Fruit fly (Drosophila melanogaster) whole organism, embryonic: ENCODE results near the gene Nf-YA.

Experiments
- Bteb2 ChIP-seq: fragments of 200-800 bp; sonication (Bioruptor generic); optimal IDR thresholded peaks from 2 replicates; lab custom pipeline; 2016; ENCODE audit warnings: missing biosample characterization, missing genetic modification characterization
- CG11723 ChIP-seq: fragments of 200-800 bp; sonication (Bioruptor generic); optimal IDR thresholded peaks from 2 replicates; lab custom pipeline; 2017; ENCODE audit warnings: missing biosample characterization, mild to moderate bottlenecking, missing genetic modification characterization
- CG12071 ChIP-seq: fragments of 200-800 bp; sonication (Bioruptor generic); optimal IDR thresholded peaks from 3 replicates; lab custom pipeline; 2018; ENCODE audit warnings: missing biosample characterization, mild to moderate bottlenecking, missing genetic modification characterization
- CG12236 ChIP-seq: fragments of 200-800 bp; sonication (Bioruptor generic); optimal IDR thresholded peaks from 2 replicates; lab custom pipeline; 2016; ENCODE audit warnings: missing biosample characterization, missing genetic modification characterization
- CG12769 ChIP-seq: fragments of 200-800 bp; sonication (Bioruptor generic); optimal IDR thresholded peaks from 2 replicates; lab custom pipeline; 2019; ENCODE audit warnings: missing biosample characterization, mild to moderate bottlenecking, missing genetic modification characterization, moderate library complexity
- CG12942 ChIP-seq: fragments of 200-800 bp; sonication (Bioruptor generic); optimal IDR thresholded peaks from 3 replicates; lab custom pipeline; 2016; ENCODE audit warnings: missing biosample characterization, missing genetic modification characterization
- CG13123 ChIP-seq: fragments of 200-800 bp; sonication (Bioruptor generic); optimal IDR thresholded peaks from 2 replicates; lab custom pipeline; 2016; ENCODE audit warnings: missing biosample characterization, missing genetic modification characterization
- CG13424 ChIP-seq: fragments of 200-800 bp; sonication (Bioruptor generic); optimal IDR thresholded peaks from 2 replicates; lab custom pipeline; 2019; ENCODE audit warnings: missing biosample characterization, mild to moderate bottlenecking, missing genetic modification characterization, moderate library complexity
- CG1529 ChIP-seq: fragments of 200-800 bp; sonication (Bioruptor generic); optimal IDR thresholded peaks from 3 replicates; lab custom pipeline; 2018; ENCODE audit warnings: missing biosample characterization, missing genetic modification characterization
- CG17912 ChIP-seq: fragments of 200-800 bp; sonication (Bioruptor generic); optimal IDR thresholded peaks from 2 replicates; lab custom pipeline; 2018; ENCODE audit warnings: missing biosample characterization, mild to moderate bottlenecking, missing genetic modification characterization
- CG18262 ChIP-seq: fragments of 200-800 bp; optimal IDR thresholded peaks from 3 replicates; lab custom pipeline; 2019; ENCODE audit warnings: missing biosample characterization, mild to moderate bottlenecking, missing genetic modification characterization, moderate library complexity
- CG18599 ChIP-seq: fragments of 200-800 bp; sonication (Bioruptor generic); optimal IDR thresholded peaks from 3 replicates; lab custom pipeline; 2017; ENCODE audit warnings: missing biosample characterization, missing genetic modification characterization, mild to moderate bottlenecking, moderate library complexity, missing genetic modification reagents
- CG42726 ChIP-seq: fragments of 200-800 bp; sonication (Bioruptor generic); IDR thresholded peaks from 2 replicates; pipeline ENCODE4 v1.3.6; 2022; ENCODE audit warnings: missing biosample characterization, missing genetic modification characterization; ENCODE audit not compliant: partially characterized antibody
- CG7357 ChIP-seq: fragments of 200-800 bp; sonication (Bioruptor generic); IDR thresholded peaks from 3 replicates; pipeline ENCODE4 v1.3.6; 2022; ENCODE audit warnings: missing biosample characterization, missing genetic modification characterization
- CG8924 ChIP-seq: fragments of 200-800 bp; optimal IDR thresholded peaks from 3 replicates; lab custom pipeline; 2019; ENCODE audit warnings: missing biosample characterization, mild to moderate bottlenecking, missing genetic modification characterization, moderate library complexity
- Dfd ChIP-seq, 2 experiments: fragments of >200 bp; optimal IDR thresholded peaks; 2 replicates each; lab custom pipeline; 2017; ENCODE audit warnings: missing biosample characterization in 2 of 2, missing genetic modification characterization in 2 of 2
- HmgZ ChIP-seq: fragments of 200-800 bp; sonication (Bioruptor generic); optimal IDR thresholded peaks from 2 replicates; lab custom pipeline; 2018; ENCODE audit warnings: missing biosample characterization, mild to moderate bottlenecking, missing genetic modification characterization
- Hr51 ChIP-seq, 2 experiments: fragments of 200-800 bp; sonication (Bioruptor generic); optimal IDR thresholded peaks; 2 replicates in 1 of 2; 3 replicates in 1 of 2; lab custom pipeline; 2016 to 2018; ENCODE audit warnings: missing biosample characterization in 2 of 2, missing genetic modification characterization in 2 of 2, mild to moderate bottlenecking in 1 of 2, moderate library complexity in 1 of 2
- Nf-YB ChIP-seq: fragments of 200-800 bp; sonication (Bioruptor generic); optimal IDR thresholded peaks from 3 replicates; lab custom pipeline; 2019; ENCODE audit warnings: missing biosample characterization, mild to moderate bottlenecking, missing genetic modification characterization, moderate library complexity
- Pdp1 ChIP-seq, 2 experiments: fragments of 200-800 bp; sonication (Bioruptor generic); optimal IDR thresholded peaks; 3 replicates each; lab custom pipeline; 2016; ENCODE audit warnings: missing biosample characterization in 2 of 2, missing genetic modification characterization in 2 of 2, mild to moderate bottlenecking in 1 of 2, moderate library complexity in 1 of 2
- Poxn ChIP-seq: fragments of 200-800 bp; sonication (Bioruptor generic); IDR thresholded peaks from 2 replicates; pipeline ENCODE4 v1.3.6; 2022; ENCODE audit warnings: missing biosample characterization, missing genetic modification characterization
- Ptx1 ChIP-seq: fragments of 200-800 bp; sonication (Bioruptor generic); IDR thresholded peaks from 2 replicates; pipeline ENCODE4 v1.3.6; 2022; ENCODE audit warnings: missing biosample characterization, missing genetic modification characterization
- Scr ChIP-seq: fragments of 200-800 bp; sonication (Bioruptor generic); IDR thresholded peaks from 2 replicates; pipeline ENCODE4 v1.3.6; 2022; ENCODE audit warnings: missing biosample characterization, missing genetic modification characterization; ENCODE audit not compliant: partially characterized antibody
- Sin3A ChIP-seq: fragments of >200 bp; optimal IDR thresholded peaks from 2 replicates; lab custom pipeline; 2018
- TFAM ChIP-seq: fragments of 200-800 bp; sonication (Bioruptor generic); optimal IDR thresholded peaks from 2 replicates; lab custom pipeline; 2017; ENCODE audit warnings: missing biosample characterization, missing genetic modification characterization, inconsistent platforms
- Xbp1 ChIP-seq: fragments of 200-800 bp; sonication (Bioruptor generic); optimal IDR thresholded peaks from 3 replicates; lab custom pipeline; 2016; ENCODE audit warnings: missing biosample characterization, mild to moderate bottlenecking, missing genetic modification characterization
- Xrp1 ChIP-seq: fragments of 200-800 bp; sonication (Bioruptor generic); IDR thresholded peaks from 2 replicates; pipeline ENCODE4 v1.3.6; 2022; ENCODE audit warnings: missing biosample characterization, missing genetic modification characterization
- YL-1 ChIP-seq: fragments of 200-800 bp; sonication (Bioruptor generic); optimal IDR thresholded peaks from 3 replicates; lab custom pipeline; 2017; ENCODE audit warnings: missing biosample characterization, mild to moderate bottlenecking, missing genetic modification characterization
- aop ChIP-seq: fragments of 200-800 bp; sonication (Bioruptor generic); IDR thresholded peaks from 2 replicates; pipeline ENCODE4 v1.3.6; 2022; ENCODE audit warnings: missing biosample characterization, missing genetic modification characterization
- br ChIP-seq: fragments of >200 bp; optimal IDR thresholded peaks from 2 replicates; lab custom pipeline; 2017
- cg ChIP-seq: fragments of 200-800 bp; sonication (Bioruptor generic); optimal IDR thresholded peaks from 3 replicates; lab custom pipeline; 2019; ENCODE audit warnings: missing biosample characterization, mild to moderate bottlenecking, missing genetic modification characterization, moderate library complexity
- chm ChIP-seq: fragments of 200-800 bp; sonication (Bioruptor generic); IDR thresholded peaks from 2 replicates; pipeline ENCODE4 v1.3.6; 2022; ENCODE audit warnings: missing biosample characterization, missing genetic modification characterization
- crol ChIP-seq: fragments of 200-800 bp; sonication (Bioruptor generic); IDR thresholded peaks from 2 replicates; pipeline ENCODE4 v1.3.6; 2022; ENCODE audit warnings: missing biosample characterization, missing genetic modification characterization
- dpn ChIP-seq, 2 experiments: fragments of 200-800 bp; sonication (Bioruptor generic); optimal IDR thresholded peaks; 3 replicates each; lab custom pipeline; 2016; ENCODE audit warnings: missing biosample characterization in 2 of 2, missing genetic modification characterization in 2 of 2
- esg ChIP-seq: fragments of 200-800 bp; sonication (Bioruptor generic); conservative IDR thresholded peaks from 2 replicates; pipeline ENCODE4 v1.3.6; 2022; ENCODE audit warnings: missing biosample characterization, missing genetic modification characterization
- ewg ChIP-seq: fragments of 200-800 bp; sonication (Bioruptor generic); optimal IDR thresholded peaks from 3 replicates; lab custom pipeline; 2017; ENCODE audit warnings: mild to moderate bottlenecking, missing biosample characterization, missing genetic modification reagents, missing genetic modification characterization
- ftz-f1 ChIP-seq: fragments of 200-800 bp; sonication (Bioruptor generic); optimal IDR thresholded peaks from 2 replicates; lab custom pipeline; 2016; ENCODE audit warnings: missing biosample characterization, missing genetic modification characterization
- gcm ChIP-seq: fragments of 200-800 bp; sonication (Bioruptor generic); optimal IDR thresholded peaks from 2 replicates; lab custom pipeline; 2019; ENCODE audit warnings: missing biosample characterization, mild to moderate bottlenecking, missing genetic modification characterization, moderate library complexity
- gsb ChIP-seq: fragments of 200-800 bp; sonication (Bioruptor generic); IDR thresholded peaks from 2 replicates; pipeline ENCODE4 v1.3.6; 2022; ENCODE audit warnings: missing biosample characterization, missing genetic modification characterization
- gt ChIP-seq: fragments of 200-800 bp; sonication (Bioruptor generic); IDR thresholded peaks from 2 replicates; pipeline ENCODE4 v1.3.6; 2022; ENCODE audit warnings: missing biosample characterization, missing genetic modification characterization
- jing ChIP-seq: fragments of 200-800 bp; sonication (Bioruptor generic); optimal IDR thresholded peaks from 2 replicates; lab custom pipeline; 2018; ENCODE audit warnings: missing biosample characterization, mild to moderate bottlenecking, missing genetic modification characterization
- lab ChIP-seq: fragments of 200-800 bp; sonication (Bioruptor generic); optimal IDR thresholded peaks from 3 replicates; lab custom pipeline; 2017; ENCODE audit warnings: missing biosample characterization, missing genetic modification characterization, mild to moderate bottlenecking, moderate library complexity, missing genetic modification reagents
- peb ChIP-seq: fragments of 200-800 bp; sonication (Bioruptor generic); IDR thresholded peaks from 2 replicates; pipeline ENCODE4 v1.3.6; 2022; ENCODE audit warnings: missing biosample characterization, missing genetic modification characterization
- pfk ChIP-seq: fragments of 200-800 bp; sonication (Bioruptor generic); optimal IDR thresholded peaks from 2 replicates; lab custom pipeline; 2018; ENCODE audit warnings: missing biosample characterization, mild to moderate bottlenecking, missing genetic modification characterization, moderate library complexity
- phol ChIP-seq: fragments of 200-800 bp; sonication (Bioruptor generic); optimal IDR thresholded peaks from 3 replicates; lab custom pipeline; 2018; ENCODE audit warnings: missing biosample characterization, mild to moderate bottlenecking, missing genetic modification characterization, moderate library complexity
- prd ChIP-seq, 3 experiments: fragments of >200 bp in 2 of 3; fragments of 200-800 bp in 1 of 3; sonication (Bioruptor generic) in 1 of 3; optimal IDR thresholded peaks in 2 of 3; IDR thresholded peaks in 1 of 3; 2 replicates in 2 of 3; 3 replicates in 1 of 3; pipeline versions ENCODE4 v1.3.6 to Lab custom; 2017 to 2022; ENCODE audit warnings: missing biosample characterization in 1 of 3, missing genetic modification characterization in 1 of 3
- tin ChIP-seq: fragments of 200-800 bp; sonication (Bioruptor generic); optimal IDR thresholded peaks from 3 replicates; lab custom pipeline; 2016; ENCODE audit warnings: missing biosample characterization, missing genetic modification characterization
- trh ChIP-seq: fragments of 200-800 bp; sonication (Bioruptor generic); optimal IDR thresholded peaks from 2 replicates; lab custom pipeline; 2016; ENCODE audit warnings: missing biosample characterization, missing genetic modification characterization
- ttk ChIP-seq: fragments of 200-800 bp; sonication (Bioruptor generic); IDR thresholded peaks from 2 replicates; pipeline ENCODE4 v2.1.2; 2022; ENCODE audit warnings: missing biosample characterization, missing genetic modification characterization
- zen2 ChIP-seq: fragments of 200-800 bp; sonication (Bioruptor generic); IDR thresholded peaks from 3 replicates; pipeline ENCODE4 v1.3.6; 2022; ENCODE audit warnings: missing biosample characterization, missing genetic modification characterization; ENCODE audit not compliant: partially characterized antibody

The Nf-YA gene

DNA sequence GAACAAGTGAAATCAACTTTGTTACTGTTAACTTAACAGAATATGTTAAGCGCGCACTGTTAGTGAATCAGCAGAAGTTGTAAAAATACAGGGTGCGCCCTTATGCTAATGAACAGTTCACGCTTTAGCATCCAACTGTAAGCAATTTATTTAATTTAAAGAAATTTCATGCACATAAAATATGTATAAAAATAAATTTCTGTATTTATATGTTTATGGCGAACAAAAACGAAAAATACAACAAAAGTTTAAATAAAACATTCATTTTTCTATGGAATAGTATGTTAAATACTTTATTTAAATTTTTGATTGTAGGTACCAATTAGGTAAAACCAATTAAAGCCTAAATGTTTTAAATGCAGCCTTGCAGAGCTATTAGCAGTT lies 17.5 kb downstream of the Nf-YA start (continued):
- TF ChIP-seq cg (GFP tag; lab: Kevin White, UChicago) = no peak
- no peak for TF ChIP-seq aop (GFP tag; lab: Robert Waterston, UW)
- TF ChIP-seq chm (GFP tag; lab: Robert Waterston, UW) = no peak
- no peak for TF ChIP-seq tin (GFP tag; lab: Kevin White, UChicago)
- TF ChIP-seq dpn (GFP tag; optimal IDR thresholded peaks at IDR 0.05; lab: Kevin White, UChicago) = no peak
- no peak for TF ChIP-seq Scr (GFP tag; lab: Robert Waterston, UW)
- TF ChIP-seq zen2 (GFP tag; lab: Robert Waterston, UW) = no peak
- peak; percentile 64 for TF ChIP-seq CG18262 (tag; lab: Kevin White, UChicago)
- TF ChIP-seq Dfd (GFP tag; optimal IDR thresholded peaks at IDR 0.05; lab: Kevin White, UChicago) = no peak
- TF ChIP-seq Pdp1 (GFP tag; optimal IDR thresholded peaks at IDR 0.05; lab: Kevin White, UChicago) = no peak
- TF ChIP-seq CG42726 (GFP tag; lab: Robert Waterston, UW) = no peak
- TF ChIP-seq trh (GFP tag; lab: Kevin White, UChicago) = no peak
- TF ChIP-seq CG12071 = peak; percentile 5
- no peak for TF ChIP-seq CG1529 (GFP tag; lab: Kevin White, UChicago)
- TF ChIP-seq phol (tag; lab: Kevin White, UChicago) = peak; percentile 32
- no peak for TF ChIP-seq ewg (GFP tag; lab: Kevin White, UChicago)
- no peak for TF ChIP-seq Ptx1
- TF ChIP-seq Sin3A (lab: Kevin White, UChicago) = no peak
- no peak for TF ChIP-seq crol (GFP tag; lab: Robert Waterston, UW)
- no peak for TF ChIP-seq esg (GFP tag; lab: Robert Waterston, UW)
- no peak for TF ChIP-seq br (lab: Kevin White, UChicago)
- TF ChIP-seq Poxn (GFP tag; lab: Robert Waterston, UW) = no peak
- no peak for TF ChIP-seq gt (GFP tag; lab: Robert Waterston, UW)
- TF ChIP-seq CG13123 (GFP tag; lab: Kevin White, UChicago) = no peak
- TF ChIP-seq lab = peak; percentile 38
- TF ChIP-seq Bteb2 = no peak
- peak; percentile 64 for TF ChIP-seq CG8924 (tag; lab: Kevin White, UChicago)
- no peak for TF ChIP-seq jing
- TF ChIP-seq gsb (GFP tag; lab: Robert Waterston, UW) = no peak
- no peak for TF ChIP-seq pfk (GFP tag; lab: Kevin White, UChicago)
- peak in 1 of 2 experiments; percentile 71 for TF ChIP-seq Hr51 (GFP tag; optimal IDR thresholded peaks at IDR 0.05; lab: Kevin White, UChicago)
- TF ChIP-seq Xrp1 (GFP tag; lab: Robert Waterston, UW) = 0 out of 2 replicates have a peak, but pooled peaks have one; percentile 21
- peak; percentile 16 for TF ChIP-seq Xbp1 (GFP tag; lab: Kevin White, UChicago)
- TF ChIP-seq YL-1 (GFP tag; lab: Kevin White, UChicago) = no peak
- TF ChIP-seq CG13424 (tag; lab: Kevin White, UChicago) = peak; percentile 65
- TF ChIP-seq CG18599 (GFP tag; lab: Kevin White, UChicago) = peak; percentile 47
- no peak for TF ChIP-seq Nf-YB
- no peak for TF ChIP-seq CG7357

DNA sequence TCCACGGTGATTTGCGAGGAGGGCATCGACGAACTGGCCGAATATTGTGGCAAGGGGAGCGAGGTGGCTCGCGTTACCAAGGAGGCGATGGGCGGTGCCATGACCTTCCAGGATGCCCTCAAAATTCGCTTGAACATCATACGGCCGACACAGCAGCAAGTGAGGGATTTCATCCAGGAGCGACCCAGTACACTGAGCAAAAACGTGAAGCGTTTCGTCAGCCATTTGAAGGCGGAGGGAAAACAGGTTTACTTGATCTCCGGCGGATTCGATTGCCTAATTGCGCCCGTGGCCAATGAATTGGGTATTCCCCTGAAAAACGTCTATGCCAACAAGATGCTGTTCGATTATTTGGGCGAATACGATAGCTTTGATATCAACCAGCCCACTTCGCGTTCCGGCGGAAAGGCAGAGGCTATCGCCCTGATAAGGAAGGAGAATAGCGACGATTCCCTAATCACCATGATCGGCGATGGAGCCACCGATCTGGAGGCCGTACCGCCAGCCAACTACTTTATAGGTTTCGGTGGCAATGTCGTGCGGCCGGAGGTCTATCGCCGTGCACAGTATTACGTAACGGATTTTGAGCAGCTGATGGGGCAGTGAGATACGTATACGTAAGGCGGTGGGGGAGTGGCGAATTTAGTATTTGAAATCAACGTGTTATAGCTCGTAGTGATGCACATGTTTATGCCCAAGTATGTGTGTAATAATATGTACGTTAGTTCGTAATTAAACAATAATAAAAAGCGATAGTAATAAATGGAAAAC lies 18.1 kb downstream of the Nf-YA start:
- no peak for TF ChIP-seq CG12236 (GFP tag; lab: Kevin White, UChicago)
- TF ChIP-seq HmgZ (tag; lab: Kevin White, UChicago) = no peak
- TF ChIP-seq Pdp1 (GFP tag; optimal IDR thresholded peaks at IDR 0.05; lab: Kevin White, UChicago) = peak in 1 of 2 experiments; percentile 99
- TF ChIP-seq CG12942 (GFP tag; lab: Kevin White, UChicago) = no peak
- TF ChIP-seq TFAM (GFP tag; lab: Kevin White, UChicago) = no peak
- TF ChIP-seq CG12769 (tag; lab: Kevin White, UChicago) = peak; percentile 7
- no peak for TF ChIP-seq peb (GFP tag; lab: Robert Waterston, UW)
- TF ChIP-seq CG11723 (GFP tag; lab: Kevin White, UChicago) = no peak
- no peak for TF ChIP-seq ttk (GFP tag; lab: Robert Waterston, UW)
- no peak for TF ChIP-seq prd (optimal IDR thresholded peaks at IDR 0.05; lab: Kevin White, UChicago)
- TF ChIP-seq prd (GFP tag; IDR thresholded peaks at IDR 0.05; lab: Robert Waterston, UW) = 0 out of 3 replicates have a peak, but pooled peaks have one; percentile 19
- TF ChIP-seq CG17912 (GFP tag; lab: Kevin White, UChicago) = no peak
- TF ChIP-seq gcm = no peak
- peak; percentile 38 for TF ChIP-seq ftz-f1
